Fruit fly (Drosophila melanogaster): ENCODE data around the gene OdsH.

OdsH gene

dm6 chrX:17782058-17782457 is 8.8 kb upstream of the OdsH start (continued):
- no peak for TF ChIP-seq shn (GFP tag; optimal IDR thresholded peaks at IDR 0.05)
- TF ChIP-seq eyg (GFP tag; optimal IDR thresholded peaks at IDR 0.05) = no peak
- no peak for TF ChIP-seq slp2 (GFP tag; optimal IDR thresholded peaks at IDR 0.05)
- no peak for TF ChIP-seq CG4360 (GFP tag; IDR thresholded peaks at IDR 0.05)
- TF ChIP-seq CG4820 (GFP tag; optimal IDR thresholded peaks at IDR 0.05) = no peak
- TF ChIP-seq CG30431 (GFP tag; optimal IDR thresholded peaks at IDR 0.05) = no peak
- TF ChIP-seq Usf (GFP tag; optimal IDR thresholded peaks at IDR 0.05) = no peak
- no peak for TF ChIP-seq CG15073 (GFP tag; optimal IDR thresholded peaks at IDR 0.05)
- TF ChIP-seq trh (GFP tag; optimal IDR thresholded peaks at IDR 0.05) = no peak
- TF ChIP-seq Kr (GFP tag; optimal IDR thresholded peaks at IDR 0.05) = no peak
- peak; percentile 64 for TF ChIP-seq CG12391 (tag; optimal IDR thresholded peaks at IDR 0.05)
- TF ChIP-seq her (GFP tag; optimal IDR thresholded peaks at IDR 0.05) = no peak
- no peak for TF ChIP-seq rib (GFP tag; IDR thresholded peaks at IDR 0.05)
- no peak for TF ChIP-seq zfh2 (GFP tag; optimal IDR thresholded peaks at IDR 0.05)
- no peak for TF ChIP-seq sim (GFP tag; IDR thresholded peaks at IDR 0.05)
- TF ChIP-seq run (tag; optimal IDR thresholded peaks at IDR 0.05) = no peak
- TF ChIP-seq HHEX (GFP tag; optimal IDR thresholded peaks at IDR 0.05) = no peak
- TF ChIP-seq PHDP (tag; optimal IDR thresholded peaks at IDR 0.05) = peak; percentile 50
- TF ChIP-seq CG13424 (tag; optimal IDR thresholded peaks at IDR 0.05) = peak; percentile 62
- peak; percentile 58; the same call in 2 of the 3 replicates for TF ChIP-seq CG17361 (GFP tag; IDR thresholded peaks at IDR 0.05)
- no peak for TF ChIP-seq Hand (GFP tag; optimal IDR thresholded peaks at IDR 0.05)
- TF ChIP-seq Sin3A (optimal IDR thresholded peaks at IDR 0.05) = no peak
- TF ChIP-seq CG14860 (GFP tag; IDR thresholded peaks at IDR 0.05; ENCODE audit: partially characterized antibody) = no peak
- TF ChIP-seq CG11085 (GFP tag; IDR thresholded peaks at IDR 0.05) = no peak
- TF ChIP-seq stc (GFP tag; IDR thresholded peaks at IDR 0.05) = no peak
- peak; percentile 41 for TF ChIP-seq CG3407 (GFP tag; optimal IDR thresholded peaks at IDR 0.05)
- no peak for TF ChIP-seq CG4328 (GFP tag; optimal IDR thresholded peaks at IDR 0.05)
- TF ChIP-seq CG31388 (GFP tag; optimal IDR thresholded peaks at IDR 0.05) = no peak
- TF ChIP-seq HLHmδ (GFP tag; optimal IDR thresholded peaks at IDR 0.05) = no peak
- no peak for TF ChIP-seq Hr78 (GFP tag; optimal IDR thresholded peaks at IDR 0.05)
- no peak for TF ChIP-seq NC2α (GFP tag; optimal IDR thresholded peaks at IDR 0.05)
- no peak for TF ChIP-seq aop (GFP tag; IDR thresholded peaks at IDR 0.05)
- TF ChIP-seq CG7556 (GFP tag; optimal IDR thresholded peaks at IDR 0.05) = peak; percentile 65
- TF ChIP-seq chm (GFP tag; IDR thresholded peaks at IDR 0.05) = no peak
- no peak for TF ChIP-seq pho (GFP tag; optimal IDR thresholded peaks at IDR 0.05)
- TF ChIP-seq CoRest (tag; optimal IDR thresholded peaks at IDR 0.05) = peak; percentile 65
- no peak for TF ChIP-seq fd102C (GFP tag; optimal IDR thresholded peaks at IDR 0.05)
- TF ChIP-seq D (optimal IDR thresholded peaks at IDR 0.05) = no peak
- TF ChIP-seq D (GFP tag; optimal IDR thresholded peaks at IDR 0.05) = peak; percentile 15
- TF ChIP-seq CG2889 (GFP tag; IDR thresholded peaks at IDR 0.05) = no peak
- TF ChIP-seq Hey (tag; optimal IDR thresholded peaks at IDR 0.05) = no peak
- TF ChIP-seq CG2202 (tag; optimal IDR thresholded peaks at IDR 0.05) = peak; percentile 26
- TF ChIP-seq CG33213 (GFP tag; optimal IDR thresholded peaks at IDR 0.05) = no peak
- no peak for TF ChIP-seq gce (GFP tag; IDR thresholded peaks at IDR 0.05)
- TF ChIP-seq dpn (GFP tag; optimal IDR thresholded peaks at IDR 0.05) = no peak
- TF ChIP-seq Fer2 (tag; optimal IDR thresholded peaks at IDR 0.05) = no peak
- TF ChIP-seq CG18764 (GFP tag; optimal IDR thresholded peaks at IDR 0.05) = no peak
- no peak for TF ChIP-seq cad (GFP tag; optimal IDR thresholded peaks at IDR 0.05)
- no peak for TF ChIP-seq CG8765 (GFP tag; IDR thresholded peaks at IDR 0.05)
- no peak for TF ChIP-seq hkb (optimal IDR thresholded peaks at IDR 0.05)
- TF ChIP-seq hkb (GFP tag; IDR thresholded peaks at IDR 0.05) = 0 out of 2 replicates have a peak, but pooled peaks have one; percentile 24
- no peak for TF ChIP-seq YL-1 (GFP tag; optimal IDR thresholded peaks at IDR 0.05)
- TF ChIP-seq luna (GFP tag; optimal IDR thresholded peaks at IDR 0.05) = no peak
